Worm (Caenorhabditis elegans) whole organism, L2 larva: ENCODE data around the gene rig-6.
A peak's percentile ranks its signal among the peaks of the same experiment; 100 is the strongest.

ENCODE experiments used
- F13H6.1 ChIP-seq: sonication (generic microtip); optimal IDR thresholded peaks from 2 replicates; lab custom pipeline; 2016; ENCODE audit warnings: missing genetic modification characterization, missing compliant biosample characterization
- R02D3.7 ChIP-seq: fragments of 150-350 bp; optimal IDR thresholded peaks from 2 replicates; lab custom pipeline; 2014; ENCODE audit warnings: missing biosample characterization, missing genetic modification characterization
- Y55F3AM.14 ChIP-seq: fragments of 200-800 bp; sonication (Bioruptor generic); optimal IDR thresholded peaks from 2 replicates; lab custom pipeline; 2018; ENCODE audit warnings: mild to moderate bottlenecking, missing genetic modification characterization, missing compliant biosample characterization
- ZK546.5 ChIP-seq: sonication (generic microtip); optimal IDR thresholded peaks from 2 replicates; lab custom pipeline; 2017; ENCODE audit warnings: missing biosample characterization, missing genetic modification characterization
- alr-1 ChIP-seq: fragments of 150-350 bp; optimal IDR thresholded peaks from 2 replicates; lab custom pipeline; 2014; ENCODE audit warnings: missing biosample characterization, missing genetic modification characterization
- aly-2 ChIP-seq: fragments of 150-350 bp; optimal IDR thresholded peaks from 2 replicates; lab custom pipeline; 2014; ENCODE audit warnings: missing biosample characterization, missing genetic modification characterization
- ama-1 ChIP-seq: fragments of 150-350 bp; optimal IDR thresholded peaks from 2 replicates; lab custom pipeline; 2018; ENCODE audit warnings: inconsistent platforms
- blmp-1 ChIP-seq: sonication (generic microtip); optimal IDR thresholded peaks from 2 replicates; lab custom pipeline; 2017; ENCODE audit warnings: missing genetic modification characterization, mild to moderate bottlenecking, missing compliant biosample characterization, antibody characterized with exemption, moderate library complexity; ENCODE audit not compliant: insufficient read depth
- ceh-16 ChIP-seq: fragments of 150-350 bp; optimal IDR thresholded peaks from 2 replicates; lab custom pipeline; 2014; ENCODE audit warnings: missing biosample characterization, missing genetic modification characterization
- ceh-82 ChIP-seq: fragments of 150-350 bp; optimal IDR thresholded peaks from 2 replicates; lab custom pipeline; 2014; ENCODE audit warnings: missing biosample characterization, missing genetic modification characterization
- crh-2 ChIP-seq: sonication (generic microtip); optimal IDR thresholded peaks from 2 replicates; lab custom pipeline; 2017; ENCODE audit warnings: missing biosample characterization, missing genetic modification characterization
- egl-27 ChIP-seq: sonication (generic microtip); optimal IDR thresholded peaks from 3 replicates; lab custom pipeline; 2017; ENCODE audit warnings: missing biosample characterization, missing genetic modification reagents, missing genetic modification characterization
- elt-1 ChIP-seq: fragments of 150-350 bp; optimal IDR thresholded peaks from 2 replicates; lab custom pipeline; 2014; ENCODE audit warnings: missing biosample characterization, missing genetic modification characterization
- elt-3 ChIP-seq: sonication (generic microtip); optimal IDR thresholded peaks from 2 replicates; lab custom pipeline; 2017; ENCODE audit warnings: missing biosample characterization, missing genetic modification characterization
- fos-1 ChIP-seq: fragments of 150-350 bp; optimal IDR thresholded peaks from 2 replicates; lab custom pipeline; 2014; ENCODE audit warnings: missing biosample characterization, missing genetic modification characterization
- gmeb-1 ChIP-seq: fragments of 150-350 bp; optimal IDR thresholded peaks from 2 replicates; lab custom pipeline; 2014; ENCODE audit warnings: missing biosample characterization, missing genetic modification characterization
- lin-11 ChIP-seq: fragments of 150-350 bp; sonication (generic microtip); optimal IDR thresholded peaks from 2 replicates; lab custom pipeline; 2014; ENCODE audit warnings: missing biosample characterization, missing genetic modification characterization, inconsistent platforms, mixed read lengths
- lin-39 ChIP-seq: fragments of 150-350 bp; optimal IDR thresholded peaks from 2 replicates; lab custom pipeline; 2014; ENCODE audit warnings: missing biosample characterization, missing genetic modification reagents, missing genetic modification characterization
- lsy-2 ChIP-seq, 2 experiments: fragments of 150-350 bp in 1 of 2; sonication (generic microtip) in 1 of 2; optimal IDR thresholded peaks; 2 replicates each; lab custom pipeline; 2014 to 2017; ENCODE audit warnings: missing biosample characterization in 2 of 2, missing genetic modification characterization in 2 of 2
- mab-5 ChIP-seq: fragments of 150-350 bp; optimal IDR thresholded peaks from 2 replicates; lab custom pipeline; 2014; ENCODE audit warnings: missing biosample characterization, missing genetic modification characterization
- mbf-1 ChIP-seq: sonication (generic microtip); optimal IDR thresholded peaks from 2 replicates; lab custom pipeline; 2017; ENCODE audit warnings: missing biosample characterization, missing genetic modification characterization
- nhr-10 ChIP-seq: sonication (generic microtip); optimal IDR thresholded peaks from 2 replicates; lab custom pipeline; 2017; ENCODE audit warnings: missing biosample characterization, missing genetic modification characterization
- nhr-12 ChIP-seq: fragments of 150-350 bp; optimal IDR thresholded peaks from 2 replicates; lab custom pipeline; 2014; ENCODE audit warnings: missing biosample characterization, missing genetic modification characterization
- nhr-23 ChIP-seq: fragments of 150-350 bp; optimal IDR thresholded peaks from 2 replicates; lab custom pipeline; 2014; ENCODE audit warnings: missing biosample characterization, missing genetic modification reagents, missing genetic modification characterization
- nhr-237 ChIP-seq: fragments of 150-350 bp; optimal IDR thresholded peaks from 2 replicates; lab custom pipeline; 2014; ENCODE audit warnings: missing biosample characterization, missing genetic modification characterization
- nhr-25 ChIP-seq: fragments of 150-350 bp; sonication (generic microtip); optimal IDR thresholded peaks from 3 replicates; lab custom pipeline; 2014; ENCODE audit warnings: missing biosample characterization, missing genetic modification characterization
- nhr-77 ChIP-seq: fragments of 150-350 bp; optimal IDR thresholded peaks from 2 replicates; lab custom pipeline; 2014; ENCODE audit warnings: missing biosample characterization, missing genetic modification characterization
- peb-1 ChIP-seq: fragments of 150-350 bp; optimal IDR thresholded peaks from 2 replicates; lab custom pipeline; 2014; ENCODE audit warnings: missing biosample characterization, missing genetic modification characterization
- sem-4 ChIP-seq: fragments of 150-350 bp; optimal IDR thresholded peaks from 2 replicates; lab custom pipeline; 2014; ENCODE audit warnings: missing biosample characterization, missing genetic modification reagents, missing genetic modification characterization
- skn-1 ChIP-seq: sonication (generic microtip); optimal IDR thresholded peaks from 2 replicates; lab custom pipeline; 2017; ENCODE audit warnings: missing biosample characterization, missing genetic modification characterization
- sma-3 ChIP-seq: sonication (generic microtip); optimal IDR thresholded peaks from 2 replicates; lab custom pipeline; 2016; ENCODE audit warnings: missing genetic modification reagents, missing genetic modification characterization, missing compliant biosample characterization
- sma-9 ChIP-seq, 2 experiments: fragments of 150-350 bp in 1 of 2; sonication (generic microtip) in 1 of 2; optimal IDR thresholded peaks; 2 replicates each; lab custom pipeline; 2014 to 2016; ENCODE audit warnings: missing genetic modification characterization in 2 of 2, mild to moderate bottlenecking in 1 of 2, missing biosample characterization in 1 of 2, missing compliant biosample characterization in 1 of 2, missing genetic modification reagents in 1 of 2, moderate library complexity in 1 of 2
- snpc-4 ChIP-seq: fragments of 150-350 bp; optimal IDR thresholded peaks from 2 replicates; lab custom pipeline; 2014; ENCODE audit warnings: missing biosample characterization, missing genetic modification characterization
- unc-39 ChIP-seq: fragments of 150-350 bp; optimal IDR thresholded peaks from 2 replicates; lab custom pipeline; 2014; ENCODE audit warnings: missing biosample characterization, missing genetic modification characterization
- unc-55 ChIP-seq: fragments of 150-350 bp; sonication (generic microtip); optimal IDR thresholded peaks from 3 replicates; lab custom pipeline; 2014; ENCODE audit warnings: missing biosample characterization, missing genetic modification reagents, missing genetic modification characterization
- unc-62 ChIP-seq: fragments of 150-350 bp; optimal IDR thresholded peaks from 2 replicates; lab custom pipeline; 2014; ENCODE audit warnings: missing biosample characterization, missing genetic modification reagents, missing genetic modification characterization
- zag-1 ChIP-seq: fragments of 150-350 bp; optimal IDR thresholded peaks from 2 replicates; lab custom pipeline; 2014; ENCODE audit warnings: missing biosample characterization, missing genetic modification characterization
- ztf-1 ChIP-seq: fragments of 200-800 bp; sonication (Bioruptor generic); conservative IDR thresholded peaks from 2 replicates; pipeline ENCODE4 v1.3.6; 2022; ENCODE audit warnings: missing genetic modification characterization, missing compliant biosample characterization

Gene rig-6

ce11 chrII:4805799-4806198, 6.1 kb downstream of the rig-6 start (continued):
- TF ChIP-seq mab-5 (no peak), lsy-2 (tag; optimal IDR thresholded peaks at IDR 0.05; lab: Kevin White, UChicago) (peak in 1 of 2 experiments; percentile 40), ama-1 (lab: Kevin White, UChicago) (no peak), nhr-25 (no peak), crh-2 (tag; lab: Kevin White, UChicago) (no peak), alr-1 (tag; lab: Kevin White, UChicago) (no peak), nhr-12 (no peak)

- TF ChIP-seq blmp-1 (tag; lab: Kevin White, UChicago) (peak; percentile 77), crh-2 (tag; lab: Kevin White, UChicago) (peak; percentile 24), fos-1 (tag; lab: Kevin White, UChicago) (peak; percentile 83), unc-62 (GFP tag; lab: Kevin White, UChicago) (no peak)
Measured at ce11 chrII:4802917-4803316, 9.0 kb downstream of the rig-6 start.

ce11 chrII:4800524-4800923, 11.4 kb downstream of the rig-6 start:
- no peak for TF ChIP-seq lin-11

ce11 chrII:4797071-4797470, 14.8 kb downstream of the rig-6 start, which contains the start of gene C33F10.14:
Gene C33F10.14, plus strand, starts transcription at chrII:4797371.
- no peak for TF ChIP-seq alr-1 (tag; lab: Kevin White, UChicago)
- no peak for TF ChIP-seq lsy-2 (tag; optimal IDR thresholded peaks at IDR 0.05; lab: Kevin White, UChicago)
- TF ChIP-seq zag-1 (tag; lab: Kevin White, UChicago) = no peak
- no peak for TF ChIP-seq sem-4
- no peak for TF ChIP-seq nhr-25
- no peak for TF ChIP-seq unc-39

ce11 chrII:4795461-4795860, 16.4 kb downstream of the rig-6 start, which contains the start of gene C33F10.4:
Gene C33F10.4, plus strand, starts transcription at chrII:4795761.
- TF ChIP-seq egl-27 (tag; lab: Kevin White, UChicago) = no peak
- TF ChIP-seq nhr-23 (tag; lab: Kevin White, UChicago) = no peak
- TF ChIP-seq nhr-77 (tag; lab: Kevin White, UChicago) = no peak
- no peak for TF ChIP-seq crh-2 (tag; lab: Kevin White, UChicago)
- TF ChIP-seq aly-2 (tag; lab: Kevin White, UChicago) = no peak
- no peak for TF ChIP-seq ceh-16 (tag; lab: Kevin White, UChicago)
- no peak for TF ChIP-seq unc-39
- no peak for TF ChIP-seq sem-4
- TF ChIP-seq snpc-4 (tag; lab: Kevin White, UChicago) = no peak
- no peak for TF ChIP-seq sma-3 (GFP tag; lab: Kevin White, UChicago)
- TF ChIP-seq ztf-1 (GFP tag; lab: Robert Waterston, UW) = no peak
- no peak for TF ChIP-seq nhr-10 (tag; lab: Kevin White, UChicago)
- TF ChIP-seq unc-55 (GFP tag; lab: Kevin White, UChicago) = no peak
- TF ChIP-seq lsy-2 (tag; optimal IDR thresholded peaks at IDR 0.05; lab: Kevin White, UChicago) = no peak

- TF ChIP-seq sma-3 (GFP tag; lab: Kevin White, UChicago) (no peak), ama-1 (lab: Kevin White, UChicago) (no peak), lin-39 (tag; lab: Kevin White, UChicago) (no peak), snpc-4 (tag; lab: Kevin White, UChicago) (no peak)
- TF ChIP-seq, all 48 proteins: peak for 0
Measured at ce11 chrII:4793320-4793719, 18.6 kb downstream of the rig-6 start.

ce11 chrII:4791272-4791671, 20.6 kb downstream of the rig-6 start, which contains the start of gene F26G1.1:
Gene F26G1.1, plus strand, starts transcription at chrII:4791618.
- TF ChIP-seq mab-5 (peak; percentile 51), elt-1 (tag; lab: Kevin White, UChicago) (no peak), ceh-82 (tag; lab: Kevin White, UChicago) (no peak), nhr-77 (tag; lab: Kevin White, UChicago) (no peak), R02D3.7 (no peak), lin-11 (no peak), unc-55 (GFP tag; lab: Kevin White, UChicago) (no peak), nhr-237 (no peak), Y55F3AM.14 (GFP tag; lab: Kevin White, UChicago) (no peak), sma-3 (GFP tag; lab: Kevin White, UChicago) (peak; percentile 78), blmp-1 (tag; lab: Kevin White, UChicago) (no peak), zag-1 (tag; lab: Kevin White, UChicago) (no peak), sma-9 (GFP tag; optimal IDR thresholded peaks at IDR 0.05; lab: Kevin White, UChicago) (peak; percentile 76), sma-9 (tag; optimal IDR thresholded peaks at IDR 0.05; lab: Kevin White, UChicago) (no peak), peb-1 (tag; lab: Kevin White, UChicago) (no peak), F13H6.1 (tag; lab: Kevin White, UChicago) (peak; percentile 63), ceh-16 (tag; lab: Kevin White, UChicago) (no peak), mbf-1 (tag; lab: Kevin White, UChicago) (no peak), egl-27 (tag; lab: Kevin White, UChicago) (no peak), crh-2 (tag; lab: Kevin White, UChicago) (peak; percentile 26), nhr-25 (no peak), lin-39 (tag; lab: Kevin White, UChicago) (no peak), elt-3 (tag; lab: Kevin White, UChicago) (no peak), sem-4 (no peak), nhr-12 (no peak), skn-1 (tag; lab: Kevin White, UChicago) (no peak), ZK546.5 (tag; lab: Kevin White, UChicago) (no peak), snpc-4 (tag; lab: Kevin White, UChicago) (no peak), gmeb-1 (tag; lab: Kevin White, UChicago) (peak; percentile 94)
